Fruit fly (Drosophila melanogaster): ENCODE data around the gene pkm.
A peak's percentile ranks its signal among the peaks of the same experiment; 100 is the strongest.

DNA sequence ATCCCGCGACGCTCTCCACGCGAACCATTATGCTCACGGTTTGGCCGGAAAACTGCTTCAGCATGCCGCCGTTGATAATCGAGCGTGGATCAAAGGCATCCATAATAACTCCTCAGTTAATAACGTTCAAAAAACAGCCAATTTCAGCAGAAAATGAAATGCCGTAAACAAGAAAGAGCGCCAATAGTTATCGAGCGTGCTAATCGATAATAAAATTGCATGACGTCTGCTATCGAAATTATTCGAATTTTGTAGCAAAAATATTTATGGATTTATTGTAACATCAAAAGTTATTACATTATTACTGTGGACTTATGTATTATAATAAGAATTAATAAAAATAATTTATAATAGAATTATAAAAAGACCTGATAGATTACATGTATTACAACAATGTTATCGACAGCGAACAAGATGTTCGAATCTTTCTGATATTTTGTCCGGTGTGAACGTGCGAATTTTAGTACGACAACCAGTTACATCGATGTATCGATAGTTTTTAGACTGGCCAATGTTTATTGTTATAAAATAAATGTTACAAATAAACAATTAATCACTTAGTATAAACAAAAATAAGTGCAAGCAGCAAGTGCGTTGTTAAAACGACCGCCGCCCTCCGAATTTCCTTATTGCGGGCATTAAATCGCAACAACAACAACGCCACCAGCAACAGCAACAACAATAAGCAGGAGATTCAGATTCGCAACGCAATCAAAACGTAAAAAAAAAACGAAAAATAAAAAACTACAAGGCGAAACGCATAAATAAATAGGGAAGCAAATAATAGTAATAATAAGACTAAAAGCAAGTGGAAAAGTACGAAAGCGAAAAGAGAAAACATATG lies 31.9 kb upstream of the pkm start, which contains the start of the genes RPA3 and Met:
- TF ChIP-seq CG17806 (tag; optimal IDR thresholded peaks at IDR 0.05) (no peak), Pif1B (GFP tag; optimal IDR thresholded peaks at IDR 0.05) (no peak), CG32121 (GFP tag; IDR thresholded peaks at IDR 0.05) (no peak), CG13204 (GFP tag; optimal IDR thresholded peaks at IDR 0.05) (no peak), CG34367 (tag; optimal IDR thresholded peaks at IDR 0.05) (peak; percentile 6), CG9948 (tag; optimal IDR thresholded peaks at IDR 0.05) (no peak), rn (GFP tag; IDR thresholded peaks at IDR 0.05) (no peak), CG15710 (tag; optimal IDR thresholded peaks at IDR 0.05) (no peak), CG8301 (tag; optimal IDR thresholded peaks at IDR 0.05) (no peak), D1 (tag; optimal IDR thresholded peaks at IDR 0.05) (no peak), CG10348 (GFP tag; IDR thresholded peaks at IDR 0.05) (no peak), CG14655 (GFP tag; optimal IDR thresholded peaks at IDR 0.05) (no peak), CG12605 (GFP tag; IDR thresholded peaks at IDR 0.05) (no peak)

All from whole organism, pupa.